Worm (Caenorhabditis elegans): ENCODE data around the gene C36A4.11.
"Not testable (repeated sequence)": the region's sequence is repeated elsewhere in the genome, so short reads cannot be mapped to it uniquely, and the experiment has no call there.

ce11 chrIII:3844746-3845145, 4.4 kb downstream of the C36A4.11 start, which contains the start of gene maph-1.3:
- TF ChIP-seq snpc-4 (tag; optimal IDR thresholded peaks at IDR 0.05); nhr-237 (tag; optimal IDR thresholded peaks at IDR 0.05); mls-2 (tag; optimal IDR thresholded peaks at IDR 0.05); sem-2 (GFP tag; optimal IDR thresholded peaks at IDR 0.05); blmp-1 (tag; optimal IDR thresholded peaks at IDR 0.05); unc-62 (GFP tag; optimal IDR thresholded peaks at IDR 0.05); nhr-12 (tag; optimal IDR thresholded peaks at IDR 0.05); drap-1 (GFP tag; optimal IDR thresholded peaks at IDR 0.05); nhr-28 (tag; optimal IDR thresholded peaks at IDR 0.05); ceh-83 (GFP tag; optimal IDR thresholded peaks at IDR 0.05); elt-1 (tag; optimal IDR thresholded peaks at IDR 0.05; ENCODE audit: borderline replicate concordance, insufficient read depth); mep-1 (tag; optimal IDR thresholded peaks at IDR 0.05); cnd-1 (tag; optimal IDR thresholded peaks at IDR 0.05): not testable (repeated sequence)
